Fruit fly (Drosophila melanogaster) whole organism: Measurements from ENCODE around the gene Ctu2.

Experiments
- CG8478 ChIP-seq: fragments of >200 bp; optimal IDR thresholded peaks from 2 replicates; lab custom pipeline; 2018; ENCODE audit warnings: inconsistent platforms
- Dll ChIP-seq: fragments of >200 bp; optimal IDR thresholded peaks from 2 replicates; lab custom pipeline; 2017
- EcR ChIP-seq, 2 experiments: fragments of >200 bp; optimal IDR thresholded peaks; 2 replicates each; lab custom pipeline; 2017; ENCODE audit warnings: missing biosample characterization in 2 of 2, missing genetic modification characterization in 2 of 2, missing genetic modification reagents in 2 of 2
- pan ChIP-seq: fragments of >200 bp; optimal IDR thresholded peaks from 2 replicates; lab custom pipeline; 2017
- psq ChIP-seq: fragments of >200 bp; optimal IDR thresholded peaks from 2 replicates; lab custom pipeline; 2017
- usp ChIP-seq: fragments of >200 bp; optimal IDR thresholded peaks from 2 replicates; lab custom pipeline; 2017; ENCODE audit warnings: missing biosample characterization, missing genetic modification characterization, mixed read lengths

dm6 chr2L:19480406-19481334 lies 12.4 kb downstream of the Ctu2 start:
- TF ChIP-seq usp = no peak
- TF ChIP-seq psq (lab: Kevin White, UChicago) = no peak
- TF ChIP-seq CG8478 (lab: Kevin White, UChicago) = no peak
- no peak for TF ChIP-seq Dll (lab: Kevin White, UChicago)
- TF ChIP-seq pan (lab: Kevin White, UChicago) = no peak
- TF ChIP-seq EcR (GFP tag; optimal IDR thresholded peaks at IDR 0.05; lab: Kevin White, UChicago) = no peak
